Worm (Caenorhabditis elegans) whole organism, early embryonic: ENCODE measurements around the gene col-141.

Experiments used
- B0310.2 ChIP-seq: sonication (generic microtip); optimal IDR thresholded peaks from 2 replicates; lab custom pipeline; 2016; ENCODE audit warnings: mild to moderate bottlenecking, missing genetic modification characterization, missing compliant biosample characterization
- F13C5.2 ChIP-seq: sonication (generic microtip); optimal IDR thresholded peaks from 2 replicates; lab custom pipeline; 2017; ENCODE audit warnings: mild to moderate bottlenecking, missing genetic modification characterization, inconsistent platforms, missing compliant biosample characterization
- aly-1 ChIP-seq: sonication (generic microtip); optimal IDR thresholded peaks from 2 replicates; lab custom pipeline; 2016; ENCODE audit warnings: missing genetic modification characterization, missing compliant biosample characterization
- ama-1 ChIP-seq: fragments of 150-350 bp; optimal IDR thresholded peaks from 2 replicates; lab custom pipeline; 2014
- ceh-13 ChIP-seq: fragments of 200-800 bp; sonication (Bioruptor generic); optimal IDR thresholded peaks from 2 replicates; lab custom pipeline; 2018; ENCODE audit warnings: mild to moderate bottlenecking, missing genetic modification characterization, missing compliant biosample characterization
- ceh-36 ChIP-seq: sonication (generic microtip); optimal IDR thresholded peaks from 2 replicates; lab custom pipeline; 2016; ENCODE audit warnings: missing genetic modification characterization, inconsistent platforms, missing compliant biosample characterization
- ets-7 ChIP-seq: sonication (generic microtip); optimal IDR thresholded peaks from 2 replicates; lab custom pipeline; 2016; ENCODE audit warnings: missing genotype, missing genetic modification characterization, missing compliant biosample characterization
- flt-1 ChIP-seq: fragments of 200-800 bp; sonication (Bioruptor generic); IDR thresholded peaks from 2 replicates; pipeline ENCODE4 v1.3.6; 2022; ENCODE audit warnings: missing genetic modification characterization, missing compliant biosample characterization
- hmbx-1 ChIP-seq: sonication (generic microtip); optimal IDR thresholded peaks from 2 replicates; lab custom pipeline; 2016; ENCODE audit warnings: mild to moderate bottlenecking, missing genetic modification characterization, missing compliant biosample characterization
- hmg-4 ChIP-seq: fragments of 200-800 bp; sonication (Bioruptor generic); optimal IDR thresholded peaks from 2 replicates; lab custom pipeline; 2018; ENCODE audit warnings: mild to moderate bottlenecking, missing genetic modification characterization, missing compliant biosample characterization
- hnd-1 ChIP-seq: sonication (generic microtip); optimal IDR thresholded peaks from 2 replicates; lab custom pipeline; 2016; ENCODE audit warnings: missing genetic modification characterization, missing compliant biosample characterization
- pes-1 ChIP-seq: fragments of 200-800 bp; sonication (Bioruptor generic); IDR thresholded peaks from 2 replicates; pipeline ENCODE4 v1.3.6; 2022; ENCODE audit warnings: missing genetic modification reagents, missing genetic modification characterization, missing compliant biosample characterization
- scrt-1 ChIP-seq: fragments of 200-800 bp; sonication (Bioruptor generic); IDR thresholded peaks from 2 replicates; pipeline ENCODE4 v1.3.6; 2022; ENCODE audit warnings: missing genetic modification characterization, missing compliant biosample characterization
- sea-1 ChIP-seq: fragments of 200-800 bp; sonication (Bioruptor generic); conservative IDR thresholded peaks from 2 replicates; pipeline ENCODE4 v1.3.6; 2022; ENCODE audit warnings: missing genetic modification characterization, missing compliant biosample characterization
- tbx-11 ChIP-seq: fragments of 200-800 bp; sonication (Bioruptor generic); IDR thresholded peaks from 2 replicates; pipeline ENCODE4 v1.3.6; 2022; ENCODE audit warnings: missing genetic modification characterization, missing compliant biosample characterization
- tbx-37 ChIP-seq: fragments of 200-800 bp; sonication (Bioruptor generic); conservative IDR thresholded peaks from 2 replicates; pipeline ENCODE4 v1.3.6; 2022; ENCODE audit warnings: missing genetic modification reagents, missing genetic modification characterization, missing compliant biosample characterization
- tra-4 ChIP-seq: sonication (generic microtip); optimal IDR thresholded peaks from 2 replicates; lab custom pipeline; 2017; ENCODE audit warnings: missing genetic modification characterization, missing compliant biosample characterization

col-141 gene

DNA sequence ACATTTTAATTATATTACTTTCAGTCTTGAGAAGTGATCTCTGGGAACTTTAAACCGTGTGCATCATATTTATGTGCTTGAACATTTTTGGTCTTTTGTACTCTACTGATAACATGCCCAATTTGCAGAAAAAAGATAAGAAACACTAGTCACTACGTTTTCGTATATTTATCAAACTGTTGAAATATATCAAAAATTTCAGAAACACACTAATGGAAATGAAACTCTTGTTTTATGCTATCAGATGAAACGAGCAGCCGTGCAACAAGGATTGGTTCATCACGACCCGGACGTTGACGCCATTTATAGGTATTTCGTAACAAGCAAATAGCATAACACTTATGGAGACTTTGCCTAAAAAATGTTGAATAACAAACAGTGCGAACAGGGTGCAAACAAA is 6.1 kb upstream of the col-141 start:
- no peak for TF ChIP-seq ets-7 (tag; lab: Kevin White, UChicago)
- no peak for TF ChIP-seq ceh-36 (tag; lab: Kevin White, UChicago)
- no peak for TF ChIP-seq tbx-37 (GFP tag; lab: Robert Waterston, UW)
- TF ChIP-seq sea-1 (GFP tag; lab: Robert Waterston, UW) = no peak
- no peak for TF ChIP-seq ceh-13 (GFP tag; lab: Kevin White, UChicago)
- no peak for TF ChIP-seq ama-1
- TF ChIP-seq hmg-4 (GFP tag; lab: Kevin White, UChicago) = no peak
- no peak for TF ChIP-seq aly-1

- TF ChIP-seq ama-1 = no peak
- TF ChIP-seq tbx-37 (GFP tag; lab: Robert Waterston, UW) = no peak
- no peak for TF ChIP-seq hnd-1 (tag; lab: Kevin White, UChicago)
- TF ChIP-seq hmg-4 (GFP tag; lab: Kevin White, UChicago) = no peak
- TF ChIP-seq scrt-1 (GFP tag; lab: Robert Waterston, UW) = no peak
- TF ChIP-seq pes-1 (GFP tag; lab: Robert Waterston, UW) = no peak
- TF ChIP-seq flt-1 (GFP tag; lab: Robert Waterston, UW) = no peak
- no peak for TF ChIP-seq B0310.2 (tag; lab: Kevin White, UChicago)
Measured at ce11 chrV:6828786-6829185, 718 bp upstream of the col-141 start, which contains the start of gene dmsr-15. Gene dmsr-15, minus strand, starts transcription at chrV:6828886.

DNA sequence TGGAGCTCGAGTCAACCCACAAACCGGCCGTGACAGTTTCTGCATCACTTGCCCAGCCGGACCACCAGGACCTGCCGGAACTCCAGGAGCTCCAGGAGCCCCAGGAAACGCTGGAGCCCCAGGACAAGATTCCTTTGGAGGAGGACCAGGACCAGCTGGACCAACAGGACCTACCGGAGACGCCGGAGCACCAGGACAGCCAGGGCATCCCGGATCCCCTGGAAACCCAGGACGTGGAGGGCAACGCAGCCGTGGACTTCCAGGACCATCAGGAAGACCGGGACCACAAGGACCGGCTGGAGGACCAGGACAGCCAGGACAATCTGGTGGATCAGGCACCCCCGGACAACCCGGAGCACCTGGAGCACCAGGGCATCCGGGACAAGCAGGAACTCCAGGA is 571 bp downstream of the col-141 start:
- no peak for TF ChIP-seq hmg-4 (GFP tag; lab: Kevin White, UChicago)

ce11 chrV:6830755-6831227 is 1.3 kb downstream of the col-141 start, which contains the start of gene col-142:
Gene col-142, plus strand, starts transcription at chrV:6831177.
- no peak for TF ChIP-seq tra-4
- TF ChIP-seq scrt-1 (GFP tag; lab: Robert Waterston, UW) = no peak
- no peak for TF ChIP-seq ets-7 (tag; lab: Kevin White, UChicago)
- no peak for TF ChIP-seq B0310.2 (tag; lab: Kevin White, UChicago)

DNA sequence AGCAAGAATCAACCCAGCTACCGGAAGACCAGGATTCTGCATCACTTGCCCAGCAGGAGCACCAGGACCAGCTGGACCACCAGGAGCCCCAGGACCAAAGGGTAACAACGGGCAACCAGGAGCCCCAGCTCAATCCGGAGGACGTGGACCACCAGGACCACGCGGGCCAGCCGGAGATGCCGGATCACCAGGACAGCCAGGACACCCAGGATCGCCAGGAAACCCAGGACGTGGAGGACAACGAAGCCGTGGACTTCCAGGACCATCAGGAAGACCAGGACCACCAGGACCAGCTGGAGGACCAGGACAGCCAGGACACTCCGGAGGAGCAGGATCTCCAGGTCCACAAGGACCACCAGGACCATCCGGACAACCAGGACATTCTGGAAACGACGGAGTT is 2.0 kb downstream of the col-141 start:
- TF ChIP-seq ceh-36 (tag; lab: Kevin White, UChicago) (no peak), B0310.2 (tag; lab: Kevin White, UChicago) (no peak), pes-1 (GFP tag; lab: Robert Waterston, UW) (no peak), flt-1 (GFP tag; lab: Robert Waterston, UW) (no peak), tbx-37 (GFP tag; lab: Robert Waterston, UW) (no peak), sea-1 (GFP tag; lab: Robert Waterston, UW) (0 out of 2 replicates have a peak, but pooled peaks have one; percentile 7), scrt-1 (GFP tag; lab: Robert Waterston, UW) (no peak)

DNA sequence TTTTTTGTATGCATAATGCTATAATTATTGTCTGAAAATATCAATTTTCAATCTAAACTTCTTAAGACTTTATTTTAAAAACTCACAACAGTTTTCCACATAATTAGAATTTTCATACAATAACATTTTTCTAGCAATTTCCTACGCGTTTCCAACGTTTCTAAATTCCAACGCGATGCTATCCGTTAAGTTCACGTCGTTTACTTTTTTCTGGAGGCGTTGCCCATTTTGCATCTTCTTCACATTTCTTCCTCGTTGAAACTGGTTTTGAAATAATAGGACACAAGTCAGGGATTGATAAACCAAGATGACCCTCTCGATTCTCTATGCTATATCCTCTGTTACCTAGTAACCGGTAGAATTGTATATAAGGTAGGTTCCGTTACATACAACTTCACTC is 5.7 kb downstream of the col-141 start, which contains the start of the genes T15B7.14 and col-143:
TSS of gene T15B7.14 (minus strand) at position 101 of the 400 bp plus-strand sequence.
TSS of gene col-143 (plus strand) at position 394 of the 400 bp plus-strand sequence.
- no peak for TF ChIP-seq aly-1
- TF ChIP-seq hmg-4 (GFP tag; lab: Kevin White, UChicago) = no peak
- no peak for TF ChIP-seq ceh-13 (GFP tag; lab: Kevin White, UChicago)
- no peak for TF ChIP-seq F13C5.2 (tag; lab: Kevin White, UChicago)
- no peak for TF ChIP-seq pes-1 (GFP tag; lab: Robert Waterston, UW)
- TF ChIP-seq ets-7 (tag; lab: Kevin White, UChicago) = no peak
- TF ChIP-seq ceh-36 (tag; lab: Kevin White, UChicago) = no peak
- TF ChIP-seq tra-4 = no peak
- TF ChIP-seq hmbx-1 = no peak
- TF ChIP-seq sea-1 (GFP tag; lab: Robert Waterston, UW) = no peak
- TF ChIP-seq hnd-1 (tag; lab: Kevin White, UChicago) = no peak
- no peak for TF ChIP-seq tbx-37 (GFP tag; lab: Robert Waterston, UW)
- TF ChIP-seq flt-1 (GFP tag; lab: Robert Waterston, UW) = no peak
- no peak for TF ChIP-seq tbx-11
- no peak for TF ChIP-seq ama-1

DNA sequence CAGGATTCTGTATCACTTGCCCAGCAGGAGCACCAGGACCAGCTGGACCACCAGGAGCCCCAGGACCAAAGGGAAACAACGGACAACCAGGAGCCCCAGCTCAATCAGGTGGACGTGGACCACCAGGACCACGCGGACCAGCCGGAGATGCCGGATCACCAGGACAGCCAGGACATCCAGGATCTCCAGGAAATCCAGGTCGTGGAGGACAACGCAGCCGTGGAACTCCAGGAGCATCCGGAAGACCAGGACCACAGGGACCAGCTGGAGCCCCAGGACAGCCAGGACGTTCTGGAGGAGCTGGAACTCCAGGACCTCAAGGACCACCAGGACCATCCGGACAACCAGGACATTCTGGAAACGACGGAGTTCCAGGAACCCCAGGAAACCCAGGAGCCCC is 6.5 kb downstream of the col-141 start:
- TF ChIP-seq aly-1 (no peak), hmbx-1 (no peak), ama-1 (no peak), hnd-1 (tag; lab: Kevin White, UChicago) (no peak), scrt-1 (GFP tag; lab: Robert Waterston, UW) (no peak), F13C5.2 (tag; lab: Kevin White, UChicago) (no peak), B0310.2 (tag; lab: Kevin White, UChicago) (no peak), sea-1 (GFP tag; lab: Robert Waterston, UW) (no peak)

- no peak for TF ChIP-seq hmbx-1
Measured at ce11 chrV:6838599-6838998, 9.1 kb downstream of the col-141 start, which contains the start of gene T15B7.15. Gene T15B7.15, minus strand, starts transcription at chrV:6838665.

- TF ChIP-seq hnd-1 (tag; lab: Kevin White, UChicago) (no peak), ceh-13 (GFP tag; lab: Kevin White, UChicago) (no peak), hmg-4 (GFP tag; lab: Kevin White, UChicago) (no peak), aly-1 (no peak), tbx-11 (no peak), hmbx-1 (no peak), ama-1 (no peak), tbx-37 (GFP tag; lab: Robert Waterston, UW) (no peak), pes-1 (GFP tag; lab: Robert Waterston, UW) (no peak), flt-1 (GFP tag; lab: Robert Waterston, UW) (no peak), F13C5.2 (tag; lab: Kevin White, UChicago) (no peak), sea-1 (GFP tag; lab: Robert Waterston, UW) (no peak), scrt-1 (GFP tag; lab: Robert Waterston, UW) (no peak), ets-7 (tag; lab: Kevin White, UChicago) (no peak), tra-4 (no peak), ceh-36 (tag; lab: Kevin White, UChicago) (no peak), B0310.2 (tag; lab: Kevin White, UChicago) (no peak)
Measured at ce11 chrV:6839008-6839407, 9.5 kb downstream of the col-141 start, which contains the start of gene hpo-8. Gene hpo-8, plus strand, starts transcription at chrV:6839289.
